Worm (Caenorhabditis elegans) whole organism, mixed stage, embryonic: ENCODE measurements around the gene sorb-1.

Experiments used
- M03D4.4 ChIP-seq: sonication (generic microtip); optimal IDR thresholded peaks from 2 replicates; lab custom pipeline; 2017; ENCODE audit warnings: mild to moderate bottlenecking, missing genetic modification characterization, missing compliant biosample characterization
- bed-3 ChIP-seq: fragments of 200-800 bp; sonication (Bioruptor generic); optimal IDR thresholded peaks from 3 replicates; lab custom pipeline; 2018; ENCODE audit warnings: mild to moderate bottlenecking, missing genetic modification characterization, moderate library complexity, missing compliant biosample characterization
- blmp-1 ChIP-seq: fragments of 150-350 bp; optimal IDR thresholded peaks from 2 replicates; lab custom pipeline; 2014; ENCODE audit warnings: missing biosample characterization, missing genetic modification characterization
- ceh-39 ChIP-seq: fragments of 150-350 bp; optimal IDR thresholded peaks from 2 replicates; lab custom pipeline; 2014; ENCODE audit warnings: missing biosample characterization, missing genetic modification characterization
- ceh-43 ChIP-seq: fragments of 200-800 bp; sonication (Bioruptor generic); optimal IDR thresholded peaks from 2 replicates; lab custom pipeline; 2018; ENCODE audit warnings: mild to moderate bottlenecking, missing genetic modification characterization, moderate library complexity, missing compliant biosample characterization
- ceh-83 ChIP-seq: fragments of 200-800 bp; sonication (Bioruptor generic); optimal IDR thresholded peaks from 2 replicates; lab custom pipeline; 2018; ENCODE audit warnings: mild to moderate bottlenecking, missing genetic modification characterization, missing compliant biosample characterization
- ces-1 ChIP-seq: fragments of 150-350 bp; optimal IDR thresholded peaks from 2 replicates; lab custom pipeline; 2014; ENCODE audit warnings: missing biosample characterization, missing genetic modification reagents, missing genetic modification characterization
- cnd-1 ChIP-seq: fragments of 200-800 bp; sonication (Bioruptor generic); optimal IDR thresholded peaks from 2 replicates; lab custom pipeline; 2018; ENCODE audit warnings: mild to moderate bottlenecking, missing genetic modification characterization, missing compliant biosample characterization
- drap-1 ChIP-seq: fragments of 200-800 bp; sonication (Bioruptor generic); optimal IDR thresholded peaks from 3 replicates; lab custom pipeline; 2018; ENCODE audit warnings: mild to moderate bottlenecking, missing genetic modification characterization, missing compliant biosample characterization
- elt-1 ChIP-seq: sonication (generic microtip); optimal IDR thresholded peaks from 2 replicates; lab custom pipeline; 2017; ENCODE audit warnings: missing genetic modification characterization, mild to moderate bottlenecking, missing compliant biosample characterization, antibody characterized with exemption, moderate library complexity, borderline replicate concordance; ENCODE audit not compliant: insufficient read depth
- elt-3 ChIP-seq: fragments of 150-350 bp; optimal IDR thresholded peaks from 2 replicates; lab custom pipeline; 2014; ENCODE audit warnings: missing biosample characterization, missing genetic modification characterization
- flh-1 ChIP-seq: fragments of 200-800 bp; sonication (Bioruptor generic); optimal IDR thresholded peaks from 2 replicates; lab custom pipeline; 2018; ENCODE audit warnings: mild to moderate bottlenecking, missing genetic modification characterization, moderate library complexity, missing compliant biosample characterization
- ham-2 ChIP-seq: fragments of 200-800 bp; sonication (Bioruptor generic); optimal IDR thresholded peaks from 2 replicates; lab custom pipeline; 2018; ENCODE audit warnings: mild to moderate bottlenecking, missing genetic modification characterization, missing compliant biosample characterization
- hlh-1 ChIP-seq: fragments of 150-350 bp; optimal IDR thresholded peaks from 2 replicates; lab custom pipeline; 2014; ENCODE audit warnings: missing biosample characterization, missing genetic modification reagents, missing genetic modification characterization
- lin-13 ChIP-seq: fragments of 150-350 bp; optimal IDR thresholded peaks from 2 replicates; lab custom pipeline; 2014; ENCODE audit warnings: missing biosample characterization, missing genetic modification characterization
- lin-32 ChIP-seq: fragments of 200-800 bp; sonication (Bioruptor generic); optimal IDR thresholded peaks from 2 replicates; lab custom pipeline; 2018; ENCODE audit warnings: mild to moderate bottlenecking, missing genetic modification characterization, missing compliant biosample characterization
- lsy-2 ChIP-seq: fragments of 150-350 bp; optimal IDR thresholded peaks from 2 replicates; lab custom pipeline; 2014; ENCODE audit warnings: missing biosample characterization, missing genetic modification characterization
- mab-5 ChIP-seq: fragments of 150-350 bp; optimal IDR thresholded peaks from 2 replicates; lab custom pipeline; 2014; ENCODE audit warnings: missing biosample characterization, missing genetic modification characterization
- mep-1 ChIP-seq: fragments of 150-350 bp; optimal IDR thresholded peaks from 2 replicates; lab custom pipeline; 2017; ENCODE audit warnings: missing biosample characterization, missing genetic modification reagents, missing genetic modification characterization, inconsistent platforms
- mls-2 ChIP-seq: sonication (generic microtip); optimal IDR thresholded peaks from 2 replicates; lab custom pipeline; 2016; ENCODE audit warnings: mild to moderate bottlenecking, missing genetic modification characterization, moderate library complexity, missing compliant biosample characterization
- nhr-12 ChIP-seq: fragments of 150-350 bp; optimal IDR thresholded peaks from 2 replicates; lab custom pipeline; 2014; ENCODE audit warnings: missing biosample characterization, missing genetic modification characterization
- nhr-2 ChIP-seq: fragments of 150-350 bp; optimal IDR thresholded peaks from 2 replicates; lab custom pipeline; 2014; ENCODE audit warnings: missing biosample characterization, missing genetic modification characterization
- nhr-237 ChIP-seq: fragments of 150-350 bp; optimal IDR thresholded peaks from 2 replicates; lab custom pipeline; 2014; ENCODE audit warnings: missing biosample characterization, missing genetic modification characterization
- nhr-28 ChIP-seq: fragments of 150-350 bp; optimal IDR thresholded peaks from 2 replicates; lab custom pipeline; 2014; ENCODE audit warnings: missing biosample characterization, missing genetic modification characterization
- nhr-76 ChIP-seq: sonication (generic microtip); optimal IDR thresholded peaks from 2 replicates; lab custom pipeline; 2017; ENCODE audit warnings: missing biosample characterization, missing genetic modification characterization
- pha-4 ChIP-seq: fragments of 150-350 bp; optimal IDR thresholded peaks from 2 replicates; lab custom pipeline; 2018; ENCODE audit warnings: missing biosample characterization, missing genetic modification reagents, missing genetic modification characterization
- sem-2 ChIP-seq: fragments of 200-800 bp; sonication (Bioruptor generic); optimal IDR thresholded peaks from 2 replicates; lab custom pipeline; 2018; ENCODE audit warnings: mild to moderate bottlenecking, missing genetic modification characterization, missing compliant biosample characterization
- snpc-4 ChIP-seq: fragments of 150-350 bp; optimal IDR thresholded peaks from 2 replicates; lab custom pipeline; 2014; ENCODE audit warnings: missing biosample characterization, missing genetic modification characterization
- tbx-8 ChIP-seq: fragments of 200-800 bp; sonication (Bioruptor generic); optimal IDR thresholded peaks from 2 replicates; lab custom pipeline; 2018; ENCODE audit warnings: mild to moderate bottlenecking, missing genetic modification characterization, moderate library complexity, missing compliant biosample characterization
- unc-120 ChIP-seq: sonication (generic microtip); optimal IDR thresholded peaks from 2 replicates; lab custom pipeline; 2017; ENCODE audit warnings: missing genetic modification characterization, missing compliant biosample characterization; ENCODE audit not compliant: poor library complexity, severe bottlenecking
- zip-8 ChIP-seq: fragments of 150-350 bp; optimal IDR thresholded peaks from 2 replicates; lab custom pipeline; 2014; ENCODE audit warnings: missing biosample characterization, missing genetic modification characterization
- ztf-11 ChIP-seq: fragments of 150-350 bp; optimal IDR thresholded peaks from 2 replicates; lab custom pipeline; 2014; ENCODE audit warnings: missing biosample characterization, missing genetic modification characterization

sorb-1 gene

DNA sequence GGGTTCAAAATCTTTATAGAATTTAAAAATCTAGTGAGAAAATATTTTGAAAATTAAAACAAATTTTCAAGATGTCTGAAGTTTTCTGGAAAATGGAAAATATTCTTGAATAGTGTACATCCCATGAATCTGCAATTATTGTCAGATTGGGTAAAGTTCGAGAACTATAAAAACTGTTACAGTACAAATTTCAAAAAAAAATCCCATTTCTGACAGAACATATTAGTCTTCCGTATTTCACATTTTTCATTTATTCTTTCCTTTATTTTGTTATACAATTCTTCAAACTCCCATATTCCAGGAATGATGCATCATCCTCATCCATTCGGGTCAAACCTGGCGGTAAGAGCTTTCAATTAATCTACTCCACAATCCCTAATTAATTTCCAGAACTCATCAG lies at the start of gene sorb-1:
sorb-1 (plus strand) TSS at position 301 of the 400 bp plus-strand sequence.
- TF ChIP-seq nhr-2 (tag; lab: Kevin White, UChicago) (no peak), blmp-1 (tag; lab: Kevin White, UChicago) (no peak), nhr-76 (tag; lab: Kevin White, UChicago) (no peak), nhr-12 (tag; lab: Kevin White, UChicago) (no peak), ham-2 (GFP tag; lab: Kevin White, UChicago) (no peak), nhr-28 (tag; lab: Kevin White, UChicago) (no peak), pha-4 (tag; lab: Kevin White, UChicago) (no peak), ces-1 (no peak), M03D4.4 (no peak), mab-5 (tag; lab: Kevin White, UChicago) (no peak), lin-32 (GFP tag; lab: Kevin White, UChicago) (no peak), bed-3 (GFP tag; lab: Kevin White, UChicago) (no peak), ceh-83 (no peak), lin-13 (tag; lab: Kevin White, UChicago) (no peak), ceh-43 (GFP tag; lab: Kevin White, UChicago) (no peak), ceh-39 (tag; lab: Kevin White, UChicago) (no peak), lsy-2 (no peak), mls-2 (tag; lab: Kevin White, UChicago) (no peak), unc-120 (no peak), ztf-11 (tag; lab: Kevin White, UChicago) (no peak)

DNA sequence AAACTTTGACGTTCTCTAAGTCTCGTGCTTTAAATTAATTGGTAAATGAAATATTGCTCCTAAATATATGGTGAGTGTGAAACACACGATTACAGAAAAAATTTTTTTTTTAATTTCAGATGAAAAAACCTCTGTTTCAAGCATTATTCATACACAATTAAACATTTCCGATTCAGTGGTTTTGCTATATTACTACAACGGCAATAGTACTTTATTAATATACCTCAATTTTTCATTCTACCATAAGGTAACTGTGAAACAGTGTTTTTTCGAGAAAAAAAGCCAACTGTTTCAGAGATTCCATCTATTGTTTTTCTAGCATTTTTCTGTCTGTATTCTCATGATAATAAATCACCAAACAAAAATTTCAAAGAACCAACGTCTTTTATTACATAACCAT lies 49.3 kb upstream of the sorb-1 start:
- no peak for TF ChIP-seq lin-32 (GFP tag; lab: Kevin White, UChicago)
- no peak for TF ChIP-seq nhr-237 (tag; lab: Kevin White, UChicago)
- TF ChIP-seq nhr-76 (tag; lab: Kevin White, UChicago): no peak
- TF ChIP-seq zip-8 (tag; lab: Kevin White, UChicago): no peak
- TF ChIP-seq flh-1 (GFP tag; lab: Kevin White, UChicago): no peak
- no peak for TF ChIP-seq bed-3 (GFP tag; lab: Kevin White, UChicago)
- no peak for TF ChIP-seq ceh-83
- no peak for TF ChIP-seq unc-120
- TF ChIP-seq elt-3 (tag; lab: Kevin White, UChicago): no peak
- no peak for TF ChIP-seq mab-5 (tag; lab: Kevin White, UChicago)
- no peak for TF ChIP-seq cnd-1 (tag; lab: Kevin White, UChicago)
- TF ChIP-seq snpc-4 (tag; lab: Kevin White, UChicago): no peak
- TF ChIP-seq mls-2 (tag; lab: Kevin White, UChicago): no peak
- TF ChIP-seq M03D4.4: no peak
- no peak for TF ChIP-seq hlh-1 (tag; lab: Kevin White, UChicago)
- TF ChIP-seq ceh-43 (GFP tag; lab: Kevin White, UChicago): no peak
- no peak for TF ChIP-seq nhr-28 (tag; lab: Kevin White, UChicago)
- no peak for TF ChIP-seq sem-2
- no peak for TF ChIP-seq tbx-8 (GFP tag; lab: Kevin White, UChicago)
- no peak for TF ChIP-seq elt-1 (tag; lab: Kevin White, UChicago)
- TF ChIP-seq, all 35 proteins: peak for 0

ce11 chrIV:13701472-13701871 lies 48.7 kb upstream of the sorb-1 start:
- TF ChIP-seq zip-8 (tag; lab: Kevin White, UChicago): no peak
- TF ChIP-seq nhr-237 (tag; lab: Kevin White, UChicago): no peak
- no peak for TF ChIP-seq elt-1 (tag; lab: Kevin White, UChicago)
- peak; percentile 6 for TF ChIP-seq cnd-1 (tag; lab: Kevin White, UChicago)

DNA sequence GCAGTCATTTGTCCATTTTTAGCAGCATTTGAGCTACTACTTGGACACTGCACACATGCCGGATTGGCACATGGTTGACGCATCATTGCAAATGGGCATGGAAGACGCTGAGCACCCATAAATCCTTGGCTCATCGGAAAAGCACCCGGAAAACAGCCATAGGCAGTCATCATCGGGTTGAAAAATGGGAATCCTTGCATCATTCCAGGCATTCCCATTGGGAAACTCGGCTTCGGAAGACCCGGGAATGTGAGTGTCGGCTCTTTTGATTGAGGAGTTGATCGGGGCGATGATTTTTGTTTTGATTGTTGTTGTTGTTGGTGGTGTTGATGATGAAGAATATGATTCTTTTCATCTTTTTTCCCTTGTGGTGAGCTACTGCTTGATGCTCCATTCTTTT lies 47.5 kb upstream of the sorb-1 start:
- no peak for TF ChIP-seq drap-1
- no peak for TF ChIP-seq ces-1
- TF ChIP-seq nhr-2 (tag; lab: Kevin White, UChicago): no peak
- no peak for TF ChIP-seq elt-3 (tag; lab: Kevin White, UChicago)
- no peak for TF ChIP-seq sem-2
- no peak for TF ChIP-seq ztf-11 (tag; lab: Kevin White, UChicago)
- TF ChIP-seq mep-1 (tag; lab: Kevin White, UChicago): no peak
- no peak for TF ChIP-seq elt-1 (tag; lab: Kevin White, UChicago)
- TF ChIP-seq bed-3 (GFP tag; lab: Kevin White, UChicago): no peak
- TF ChIP-seq nhr-12 (tag; lab: Kevin White, UChicago): no peak
- no peak for TF ChIP-seq pha-4 (tag; lab: Kevin White, UChicago)
